Worm (Caenorhabditis elegans): ENCODE measurements around the gene atf-6.

DNA sequence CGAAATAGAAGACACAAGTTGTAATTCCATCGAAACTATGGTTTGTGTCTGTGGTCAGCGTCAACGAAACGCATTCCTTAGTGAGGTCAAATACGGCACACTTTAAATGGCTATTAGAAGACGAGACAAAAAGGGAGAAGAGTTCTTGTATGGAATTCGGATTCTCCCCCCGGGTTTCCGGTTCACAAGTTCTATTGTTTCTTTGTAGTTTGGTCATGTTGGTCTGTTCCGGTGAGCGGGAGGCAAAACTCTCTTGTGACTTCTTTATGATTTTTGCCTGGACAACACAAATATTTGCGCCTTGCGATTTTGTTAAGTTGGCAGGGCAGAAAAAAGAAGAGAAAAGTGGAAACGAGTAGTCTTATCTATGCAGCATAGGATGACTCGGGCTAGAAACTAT, 37.1 kb downstream of the atf-6 start:
- TF ChIP-seq dmd-4 (tag; optimal IDR thresholded peaks at IDR 0.05) (no peak), ztf-4 (tag; optimal IDR thresholded peaks at IDR 0.05) (no peak), zag-1 (tag; optimal IDR thresholded peaks at IDR 0.05) (no peak), ztf-11 (tag; optimal IDR thresholded peaks at IDR 0.05) (no peak), elt-3 (tag; optimal IDR thresholded peaks at IDR 0.05) (no peak), mbf-1 (tag; optimal IDR thresholded peaks at IDR 0.05) (no peak), nhr-25 (tag; optimal IDR thresholded peaks at IDR 0.05) (no peak), lsy-2 (tag; optimal IDR thresholded peaks at IDR 0.05) (no peak), lin-11 (tag; optimal IDR thresholded peaks at IDR 0.05) (no peak), nhr-23 (tag; optimal IDR thresholded peaks at IDR 0.05) (no peak), ZK546.5 (tag; optimal IDR thresholded peaks at IDR 0.05) (no peak)
